Fruit fly (Drosophila melanogaster): ENCODE measurements around the gene CG15147.

The CG15147 gene

DNA sequence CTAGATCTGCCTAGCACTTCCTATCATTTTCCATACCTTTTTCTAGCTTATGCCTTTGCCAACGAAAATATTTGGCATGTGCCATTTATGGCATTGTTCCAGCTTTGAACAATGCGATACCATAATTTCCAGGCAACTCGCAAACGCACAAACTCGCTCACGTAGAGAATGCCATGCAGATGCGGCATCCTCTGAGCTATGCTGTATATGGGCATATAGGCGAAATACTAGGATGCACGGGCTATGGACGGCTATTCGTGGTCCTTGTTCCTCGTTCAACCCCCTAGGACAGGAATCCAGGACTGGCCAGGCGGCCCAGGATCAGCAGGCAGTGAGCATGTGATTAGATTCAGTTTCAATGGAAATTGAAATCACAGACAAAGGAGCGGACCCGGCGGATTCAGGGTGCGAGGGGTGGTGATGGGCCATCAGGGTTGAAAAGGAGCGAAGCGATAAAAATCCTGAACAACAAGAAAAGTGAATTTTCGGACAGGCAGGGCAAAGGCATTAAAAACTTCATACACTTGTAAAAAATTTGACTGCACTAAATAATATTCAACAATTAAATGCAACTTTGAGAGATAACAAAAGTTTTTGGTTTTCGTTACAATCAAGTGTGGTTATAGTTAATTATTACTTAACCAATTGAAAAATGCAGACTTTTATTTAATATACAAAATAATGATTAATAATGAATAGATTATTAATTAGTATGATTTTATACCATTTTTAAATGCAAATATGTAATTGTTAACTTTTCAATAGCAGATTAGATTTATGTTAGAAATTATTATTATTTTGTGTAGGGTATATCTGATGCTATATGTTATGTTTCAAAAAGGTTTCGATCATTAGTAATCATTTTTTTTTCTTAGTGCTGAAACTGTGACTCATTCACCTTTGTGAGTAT lies 37.8 kb downstream of the CG15147 start (continued):
- peak; percentile 7 for TF ChIP-seq sqz (GFP tag; optimal IDR thresholded peaks at IDR 0.05)
- TF ChIP-seq CG11398 (GFP tag; optimal IDR thresholded peaks at IDR 0.05) = no peak
- TF ChIP-seq CG15601 (tag; optimal IDR thresholded peaks at IDR 0.05) = peak; percentile 61
- TF ChIP-seq Spps (tag; optimal IDR thresholded peaks at IDR 0.05) = peak; percentile 13
- peak; percentile 22 for TF ChIP-seq org-1 (GFP tag; optimal IDR thresholded peaks at IDR 0.05)
- peak; percentile 35 for TF ChIP-seq CG18619 (GFP tag; optimal IDR thresholded peaks at IDR 0.05)
- TF ChIP-seq ewg (GFP tag; optimal IDR thresholded peaks at IDR 0.05) = no peak
- TF ChIP-seq CG18599 (GFP tag; optimal IDR thresholded peaks at IDR 0.05) = peak; percentile 36
- no peak for TF ChIP-seq hth (optimal IDR thresholded peaks at IDR 0.05)
- no peak for TF ChIP-seq sisA (GFP tag; IDR thresholded peaks at IDR 0.05)
- TF ChIP-seq bsh (GFP tag; optimal IDR thresholded peaks at IDR 0.05) = peak in 1 of 2 experiments; percentile 47
- peak; percentile 52 for TF ChIP-seq CG15269 (tag; optimal IDR thresholded peaks at IDR 0.05)
- peak; percentile 29 for TF ChIP-seq CG17359 (tag; optimal IDR thresholded peaks at IDR 0.05)
- peak; percentile 55 for TF ChIP-seq CG33557 (GFP tag; optimal IDR thresholded peaks at IDR 0.05)
- peak; percentile 74 for TF ChIP-seq Sox100B (GFP tag; optimal IDR thresholded peaks at IDR 0.05)
- peak; percentile 57 for TF ChIP-seq CG10147 (GFP tag; optimal IDR thresholded peaks at IDR 0.05)
- TF ChIP-seq sc (optimal IDR thresholded peaks at IDR 0.05) = no peak
- peak; percentile 36 for TF ChIP-seq sc (GFP tag; optimal IDR thresholded peaks at IDR 0.05)
- TF ChIP-seq ERR (GFP tag; optimal IDR thresholded peaks at IDR 0.05) = no peak
- peak; percentile 33 for TF ChIP-seq cg (GFP tag; optimal IDR thresholded peaks at IDR 0.05)
- no peak for TF ChIP-seq Adf1 (GFP tag; IDR thresholded peaks at IDR 0.05)
- peak; percentile 28 for TF ChIP-seq CG1602 (GFP tag; optimal IDR thresholded peaks at IDR 0.05)
- TF ChIP-seq CG14710 (tag; optimal IDR thresholded peaks at IDR 0.05) = peak; percentile 79
- peak; percentile 49 for TF ChIP-seq CG13894 (tag; optimal IDR thresholded peaks at IDR 0.05)
- TF ChIP-seq Deaf1 (tag; optimal IDR thresholded peaks at IDR 0.05) = peak; percentile 17
- peak; percentile 13 for TF ChIP-seq CG13775 (GFP tag; optimal IDR thresholded peaks at IDR 0.05)
- TF ChIP-seq row (GFP tag; IDR thresholded peaks at IDR 0.05) = peak; percentile 49; the same call in 2 of the 3 replicates
- peak; percentile 13 for TF ChIP-seq CG10209 (GFP tag; optimal IDR thresholded peaks at IDR 0.05)
- peak; percentile 2 for TF ChIP-seq sd (tag; optimal IDR thresholded peaks at IDR 0.05)
- TF ChIP-seq CG11085 (GFP tag; IDR thresholded peaks at IDR 0.05) = 0 out of 2 replicates have a peak, but pooled peaks have one; percentile 21
- TF ChIP-seq CG4424 (GFP tag; optimal IDR thresholded peaks at IDR 0.05) = peak; percentile 43
- TF ChIP-seq slou (GFP tag; optimal IDR thresholded peaks at IDR 0.05) = peak; percentile 58
- peak; percentile 68 for TF ChIP-seq CG8924 (tag; optimal IDR thresholded peaks at IDR 0.05)
- no peak for TF ChIP-seq fru (optimal IDR thresholded peaks at IDR 0.05)
- TF ChIP-seq CG13424 (tag; optimal IDR thresholded peaks at IDR 0.05) = peak; percentile 69
- TF ChIP-seq Hmr (GFP tag; optimal IDR thresholded peaks at IDR 0.05) = peak; percentile 21
- TF ChIP-seq dmrt99B (tag; optimal IDR thresholded peaks at IDR 0.05) = peak; percentile 76
- peak; percentile 55 for TF ChIP-seq Abd-B (GFP tag; optimal IDR thresholded peaks at IDR 0.05)
- TF ChIP-seq croc (GFP tag; conservative IDR thresholded peaks at IDR 0.05) = peak; percentile 14; the same call in 1 of the 3 replicates
- TF ChIP-seq CG15696 (tag; optimal IDR thresholded peaks at IDR 0.05) = peak; percentile 64
- no peak for TF ChIP-seq Ets97D (GFP tag; optimal IDR thresholded peaks at IDR 0.05)
- peak; percentile 56 for TF ChIP-seq CG8388 (GFP tag; optimal IDR thresholded peaks at IDR 0.05)
- peak; percentile 4 for TF ChIP-seq Asciz (GFP tag; optimal IDR thresholded peaks at IDR 0.05)
- TF ChIP-seq pros (GFP tag; optimal IDR thresholded peaks at IDR 0.05) = peak; percentile 60
- TF ChIP-seq trem (tag; optimal IDR thresholded peaks at IDR 0.05) = peak; percentile 36
- TF ChIP-seq Oli (tag; optimal IDR thresholded peaks at IDR 0.05) = peak; percentile 81
- peak; percentile 55 for TF ChIP-seq CG17385 (GFP tag; optimal IDR thresholded peaks at IDR 0.05)
- peak; percentile 78 for TF ChIP-seq CG7839 (tag; optimal IDR thresholded peaks at IDR 0.05)
